Fruit fly (Drosophila melanogaster): ENCODE data around the gene CG15167.

CG15167 gene

DNA sequence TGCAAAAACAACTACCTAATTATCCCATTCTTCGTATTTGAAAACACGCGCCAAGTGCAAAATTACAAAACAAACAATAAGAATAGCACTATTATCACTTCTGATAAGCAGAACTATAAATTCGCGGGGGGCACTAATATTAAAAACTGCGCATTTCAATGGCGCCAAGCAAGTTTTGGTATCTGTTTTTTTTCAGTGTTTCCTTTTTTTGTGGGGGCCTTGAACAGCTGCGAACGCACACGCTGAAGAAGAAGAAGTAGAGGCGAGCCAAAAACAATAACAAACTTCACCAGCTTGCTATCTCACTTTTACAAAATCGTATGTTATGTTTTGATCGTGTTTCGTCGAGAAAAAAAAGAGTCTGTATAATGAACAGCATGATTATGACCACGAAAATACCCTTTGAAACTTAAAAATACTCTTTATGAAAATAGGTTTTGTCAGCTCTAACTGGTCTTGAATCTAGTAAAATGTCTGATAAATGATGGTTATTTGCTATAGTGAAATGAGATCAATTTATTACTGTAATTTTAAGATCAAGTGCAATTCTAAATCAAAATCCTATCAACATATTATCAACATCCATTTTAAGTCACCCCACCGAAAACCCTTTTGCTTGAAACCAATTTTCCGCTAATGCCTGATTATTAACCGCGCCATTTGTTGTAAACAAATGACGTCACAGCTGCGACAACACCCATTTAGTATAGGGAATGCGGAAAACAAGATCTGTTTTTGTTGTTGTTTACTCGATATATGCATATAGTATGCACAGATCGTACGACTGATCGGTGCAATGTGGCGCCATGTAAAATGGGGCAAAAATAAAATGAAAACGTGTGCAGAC, 46.1 kb upstream of the CG15167 start (continued):
- peak; percentile 44 for TF ChIP-seq CG18011 (GFP tag; optimal IDR thresholded peaks at IDR 0.05)
- TF ChIP-seq en (GFP tag; optimal IDR thresholded peaks at IDR 0.05) = peak; percentile 45
- TF ChIP-seq CG12744 (GFP tag; optimal IDR thresholded peaks at IDR 0.05) = peak; percentile 42
- no peak for TF ChIP-seq CG8281 (tag; optimal IDR thresholded peaks at IDR 0.05)
- TF ChIP-seq wdn (GFP tag; IDR thresholded peaks at IDR 0.05) = 0 out of 2 replicates have a peak, but pooled peaks have one; percentile 29
- TF ChIP-seq CG11696 (GFP tag; IDR thresholded peaks at IDR 0.05) = peak; percentile 46; the same call in 1 of the 2 replicates
- no peak for TF ChIP-seq pros (GFP tag; optimal IDR thresholded peaks at IDR 0.05)
- TF ChIP-seq CG2712 (tag; optimal IDR thresholded peaks at IDR 0.05) = peak; percentile 56
- peak; percentile 27 for TF ChIP-seq BtbVII (GFP tag; optimal IDR thresholded peaks at IDR 0.05)
- peak; percentile 67; the same call in 1 of the 2 replicates for TF ChIP-seq Ada2b (GFP tag; IDR thresholded peaks at IDR 0.05)
- TF ChIP-seq Dbx (GFP tag; IDR thresholded peaks at IDR 0.05) = peak; percentile 72; the same call in 2 of the 3 replicates
- TF ChIP-seq Hsf (GFP tag; optimal IDR thresholded peaks at IDR 0.05) = peak; percentile 51
- TF ChIP-seq schlank (tag; optimal IDR thresholded peaks at IDR 0.05) = no peak
- TF ChIP-seq nerfin-1 (tag; optimal IDR thresholded peaks at IDR 0.05) = peak; percentile 34
- no peak for TF ChIP-seq lov (optimal IDR thresholded peaks at IDR 0.05)
- 0 out of 3 replicates have a peak, but pooled peaks have one; percentile 31 for TF ChIP-seq lov (GFP tag; IDR thresholded peaks at IDR 0.05)
- peak; percentile 52; the same call in 1 of the 2 replicates for TF ChIP-seq al (GFP tag; IDR thresholded peaks at IDR 0.05)
- no peak for TF ChIP-seq GATAe (GFP tag; conservative IDR thresholded peaks at IDR 0.05)
- peak; percentile 73; the same call in 1 of the 2 replicates for TF ChIP-seq E2f2 (GFP tag; IDR thresholded peaks at IDR 0.05)
- TF ChIP-seq vnd (GFP tag; IDR thresholded peaks at IDR 0.05; ENCODE audit: partially characterized antibody) = no peak
- peak; percentile 44 for TF ChIP-seq Nf-YC (tag; optimal IDR thresholded peaks at IDR 0.05)
- peak; percentile 39 for TF ChIP-seq CG1602 (GFP tag; optimal IDR thresholded peaks at IDR 0.05)
- peak; percentile 55; the same call in 1 of the 2 replicates for TF ChIP-seq seq (GFP tag; IDR thresholded peaks at IDR 0.05)
- peak; percentile 67 for TF ChIP-seq Chrac-16 (GFP tag; optimal IDR thresholded peaks at IDR 0.05)
- TF ChIP-seq lab (GFP tag; optimal IDR thresholded peaks at IDR 0.05) = peak; percentile 81
- peak; percentile 21 for TF ChIP-seq CG2875 (GFP tag; optimal IDR thresholded peaks at IDR 0.05)
- TF ChIP-seq HLH4C (GFP tag; IDR thresholded peaks at IDR 0.05; ENCODE audit: partially characterized antibody) = no peak
- TF ChIP-seq MESR4 (GFP tag; optimal IDR thresholded peaks at IDR 0.05) = peak; percentile 6
- TF ChIP-seq bigmax (GFP tag; optimal IDR thresholded peaks at IDR 0.05) = no peak
- no peak for TF ChIP-seq CG32767 (GFP tag; IDR thresholded peaks at IDR 0.05)
- TF ChIP-seq CG10565 (GFP tag; optimal IDR thresholded peaks at IDR 0.05) = no peak
- no peak for TF ChIP-seq CG7372 (GFP tag; IDR thresholded peaks at IDR 0.05)
- TF ChIP-seq CG4328 (GFP tag; optimal IDR thresholded peaks at IDR 0.05) = peak; percentile 50
- peak; percentile 62; the same call in 1 of the 2 replicates for TF ChIP-seq CG31441 (GFP tag; IDR thresholded peaks at IDR 0.05)
- peak; percentile 37 for TF ChIP-seq CG17802 (tag; optimal IDR thresholded peaks at IDR 0.05)
- no peak for TF ChIP-seq danr (GFP tag; IDR thresholded peaks at IDR 0.05)
- peak; percentile 34 for TF ChIP-seq Dp (GFP tag; optimal IDR thresholded peaks at IDR 0.05)
- peak; percentile 18 for TF ChIP-seq CG4282 (GFP tag; optimal IDR thresholded peaks at IDR 0.05)
- peak; percentile 35 for TF ChIP-seq CG8089 (GFP tag; optimal IDR thresholded peaks at IDR 0.05)
- TF ChIP-seq CG13287 (GFP tag; IDR thresholded peaks at IDR 0.05; ENCODE audit: partially characterized antibody) = no peak
- TF ChIP-seq pita (GFP tag; optimal IDR thresholded peaks at IDR 0.05) = no peak
- peak; percentile 25 for TF ChIP-seq exex (tag; optimal IDR thresholded peaks at IDR 0.05)
- peak; percentile 17 for TF ChIP-seq CG4617 (GFP tag; optimal IDR thresholded peaks at IDR 0.05; ENCODE audit: borderline replicate concordance)
- peak; percentile 23 for TF ChIP-seq fd96Cb (tag; optimal IDR thresholded peaks at IDR 0.05)
- TF ChIP-seq sqz (GFP tag; optimal IDR thresholded peaks at IDR 0.05) = peak; percentile 99
- peak; percentile 70; the same call in 2 of the 4 replicates for TF ChIP-seq chinmo (GFP tag; IDR thresholded peaks at IDR 0.05; ENCODE audit: partially characterized antibody)
- no peak for TF ChIP-seq CG3065 (GFP tag; optimal IDR thresholded peaks at IDR 0.05)
- peak; percentile 59 for TF ChIP-seq Fer1 (GFP tag; optimal IDR thresholded peaks at IDR 0.05)
